Fruit fly (Drosophila melanogaster) whole organism, embryonic: Measurements from ENCODE around the gene mRpL15.

Source experiments
- CG12104 ChIP-seq: fragments of 200-800 bp; sonication (Bioruptor generic); optimal IDR thresholded peaks from 3 replicates; lab custom pipeline; 2016; ENCODE audit warnings: missing biosample characterization, missing genetic modification characterization
- Med ChIP-seq: fragments of 200-800 bp; sonication (Bioruptor generic); peaks from one replicate; lab custom pipeline; 2016; ENCODE audit warnings: missing biosample characterization, missing genetic modification characterization, mild to moderate bottlenecking, inconsistent platforms, moderate library complexity

DNA sequence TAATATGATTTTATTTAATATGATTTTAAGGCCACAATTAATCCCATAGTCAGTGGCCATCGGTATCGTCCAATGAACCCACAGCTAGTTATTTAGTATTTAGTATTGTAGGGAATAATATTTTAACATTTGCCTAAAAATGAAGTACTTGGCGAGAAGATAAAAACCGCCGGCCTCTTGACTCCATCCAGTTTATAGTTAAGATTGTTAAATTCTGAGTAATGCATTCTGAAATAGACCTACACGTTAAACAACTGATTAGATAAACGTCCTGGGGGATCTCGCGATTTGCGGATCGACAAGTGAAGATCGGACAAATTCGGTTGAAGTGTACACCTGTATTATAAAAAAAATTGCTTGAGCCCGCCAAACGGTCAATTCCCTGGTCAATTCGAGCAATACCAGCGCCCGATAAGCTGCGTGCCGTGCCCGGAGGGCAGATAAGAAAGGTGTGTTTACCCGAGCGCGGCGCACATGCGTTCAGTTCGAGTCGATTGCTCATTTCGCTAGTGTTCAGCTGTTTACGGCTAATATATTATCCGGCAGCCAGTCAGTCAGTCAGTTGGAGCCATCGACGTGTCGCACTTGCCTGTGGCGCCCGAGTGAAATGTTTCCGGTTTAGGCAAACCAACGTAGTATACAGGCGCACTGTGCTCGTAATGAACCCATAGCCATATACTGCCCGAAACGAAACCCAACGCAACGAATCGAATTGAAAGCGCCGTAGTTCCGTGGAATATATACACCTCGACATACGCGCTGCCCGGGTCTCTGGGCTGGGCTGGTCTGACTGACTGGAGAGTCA is 48.8 kb downstream of the mRpL15 start:
- TF ChIP-seq CG12104 (GFP tag; lab: Kevin White, UChicago) (no peak), Med (GFP tag; lab: Kevin White, UChicago) (peak; percentile 69)
